Fruit fly (Drosophila melanogaster) whole organism, embryonic: ENCODE measurements around the gene CG10710.
A peak's percentile ranks its signal among the peaks of the same experiment; 100 is the strongest.

Experiments
- Abd-B ChIP-seq: fragments of 200-800 bp; sonication (Bioruptor generic); optimal IDR thresholded peaks from 2 replicates; lab custom pipeline; 2018; ENCODE audit warnings: missing biosample characterization, mild to moderate bottlenecking, missing genetic modification characterization, moderate library complexity
- Atf6 ChIP-seq: fragments of 200-800 bp; sonication (Bioruptor generic); IDR thresholded peaks from 2 replicates; pipeline ENCODE4 v1.3.6; 2022; ENCODE audit warnings: missing biosample characterization, missing genetic modification characterization
- B-H1 ChIP-seq: fragments of 200-800 bp; sonication (Bioruptor generic); IDR thresholded peaks from 3 replicates; pipeline ENCODE4 v1.3.6; 2022; ENCODE audit warnings: missing biosample characterization, missing genetic modification characterization
- CG10565 ChIP-seq: fragments of 200-800 bp; sonication (Bioruptor generic); optimal IDR thresholded peaks from 3 replicates; lab custom pipeline; 2016; ENCODE audit warnings: missing biosample characterization, mild to moderate bottlenecking, missing genetic modification characterization
- CG14441 ChIP-seq: fragments of 200-800 bp; sonication (Bioruptor generic); IDR thresholded peaks from 2 replicates; pipeline ENCODE4 v1.3.6; 2022; ENCODE audit warnings: missing biosample characterization, missing genetic modification characterization
- CG14965 ChIP-seq: fragments of 200-800 bp; sonication (Bioruptor generic); optimal IDR thresholded peaks from 2 replicates; lab custom pipeline; 2016; ENCODE audit warnings: missing biosample characterization, missing genetic modification characterization, borderline replicate concordance
- CG15073 ChIP-seq: fragments of 200-800 bp; sonication (Bioruptor generic); optimal IDR thresholded peaks from 2 replicates; lab custom pipeline; 2016; ENCODE audit warnings: missing biosample characterization, missing genetic modification characterization
- CG15514 ChIP-seq: fragments of 200-800 bp; sonication (Bioruptor generic); optimal IDR thresholded peaks from 3 replicates; lab custom pipeline; 2017; ENCODE audit warnings: missing biosample characterization, missing genetic modification characterization, mild to moderate bottlenecking, moderate library complexity, missing genetic modification reagents
- CG17829 ChIP-seq: fragments of 200-800 bp; optimal IDR thresholded peaks from 2 replicates; lab custom pipeline; 2019; ENCODE audit warnings: missing biosample characterization, mild to moderate bottlenecking, missing genetic modification characterization, moderate library complexity
- CG18262 ChIP-seq: fragments of 200-800 bp; optimal IDR thresholded peaks from 3 replicates; lab custom pipeline; 2019; ENCODE audit warnings: missing biosample characterization, mild to moderate bottlenecking, missing genetic modification characterization, moderate library complexity
- CG18476 ChIP-seq: fragments of 200-800 bp; sonication (Bioruptor generic); optimal IDR thresholded peaks from 2 replicates; lab custom pipeline; 2016; ENCODE audit warnings: missing biosample characterization, mild to moderate bottlenecking, missing genetic modification characterization
- CG2678 ChIP-seq: fragments of 200-800 bp; sonication (Bioruptor generic); optimal IDR thresholded peaks from 3 replicates; lab custom pipeline; 2019; ENCODE audit warnings: missing biosample characterization, mild to moderate bottlenecking, missing genetic modification characterization, moderate library complexity
- CG33213 ChIP-seq: fragments of 200-800 bp; sonication (Bioruptor generic); optimal IDR thresholded peaks from 3 replicates; lab custom pipeline; 2016; ENCODE audit warnings: missing biosample characterization, missing genetic modification characterization
- CG3726 ChIP-seq: fragments of 200-800 bp; sonication (Bioruptor generic); IDR thresholded peaks from 3 replicates; pipeline ENCODE4, ENCODE4 v1.3.6; 2022; ENCODE audit warnings: missing biosample characterization, missing genetic modification characterization
- CG4617 ChIP-seq: fragments of 200-800 bp; sonication (Bioruptor generic); optimal IDR thresholded peaks from 3 replicates; lab custom pipeline; 2016; ENCODE audit warnings: missing biosample characterization, missing genetic modification characterization, borderline replicate concordance
- CG7556 ChIP-seq: fragments of 200-800 bp; sonication (Bioruptor generic); optimal IDR thresholded peaks from 2 replicates; lab custom pipeline; 2017; ENCODE audit warnings: missing biosample characterization, mild to moderate bottlenecking, missing genetic modification characterization
- CG7786 ChIP-seq: fragments of 200-800 bp; sonication (Bioruptor generic); optimal IDR thresholded peaks from 2 replicates; lab custom pipeline; 2016; ENCODE audit warnings: missing biosample characterization, missing genetic modification characterization
- CG8388 ChIP-seq: fragments of 200-800 bp; sonication (Bioruptor generic); optimal IDR thresholded peaks from 2 replicates; lab custom pipeline; 2019; ENCODE audit warnings: missing biosample characterization, mild to moderate bottlenecking, missing genetic modification characterization, moderate library complexity
- Camta ChIP-seq: fragments of 200-800 bp; sonication (Bioruptor generic); optimal IDR thresholded peaks from 2 replicates; lab custom pipeline; 2016; ENCODE audit warnings: missing biosample characterization, missing genetic modification characterization
- D ChIP-seq, 2 experiments: fragments of 200-800 bp in 1 of 2; fragments of >200 bp in 1 of 2; sonication (Bioruptor generic) in 1 of 2; optimal IDR thresholded peaks; 2 replicates in 1 of 2; 3 replicates in 1 of 2; lab custom pipeline; 2017; ENCODE audit warnings: mild to moderate bottlenecking in 1 of 2, missing biosample characterization in 1 of 2, missing genetic modification characterization in 1 of 2, missing genetic modification reagents in 1 of 2
- Dbx ChIP-seq: fragments of 200-800 bp; sonication (Bioruptor generic); IDR thresholded peaks from 3 replicates; pipeline ENCODE4 v1.3.6; 2022; ENCODE audit warnings: missing biosample characterization, missing genetic modification characterization
- Deaf1 ChIP-seq: fragments of 200-800 bp; optimal IDR thresholded peaks from 3 replicates; lab custom pipeline; 2019; ENCODE audit warnings: missing biosample characterization, mild to moderate bottlenecking, missing genetic modification characterization, moderate library complexity
- Dp ChIP-seq: fragments of 200-800 bp; sonication (Bioruptor generic); optimal IDR thresholded peaks from 2 replicates; lab custom pipeline; 2018; ENCODE audit warnings: missing biosample characterization, mild to moderate bottlenecking, missing genetic modification characterization, moderate library complexity
- HLH4C ChIP-seq: fragments of 200-800 bp; sonication (Bioruptor generic); IDR thresholded peaks from 3 replicates; pipeline ENCODE4 v1.3.6; 2022; ENCODE audit warnings: missing biosample characterization, missing genetic modification characterization; ENCODE audit not compliant: partially characterized antibody
- Opbp ChIP-seq: fragments of 200-800 bp; sonication (Bioruptor generic); IDR thresholded peaks from 3 replicates; pipeline ENCODE4 v1.3.6; 2022; ENCODE audit warnings: missing biosample characterization, missing genetic modification characterization; ENCODE audit not compliant: partially characterized antibody
- PHDP ChIP-seq: fragments of 200-800 bp; sonication (Bioruptor generic); optimal IDR thresholded peaks from 3 replicates; lab custom pipeline; 2018; ENCODE audit warnings: missing biosample characterization, mild to moderate bottlenecking, missing genetic modification characterization, moderate library complexity
- Pdp1 ChIP-seq, 2 experiments: fragments of 200-800 bp; sonication (Bioruptor generic); optimal IDR thresholded peaks; 3 replicates each; lab custom pipeline; 2016; ENCODE audit warnings: missing biosample characterization in 2 of 2, missing genetic modification characterization in 2 of 2, mild to moderate bottlenecking in 1 of 2, moderate library complexity in 1 of 2
- az2 ChIP-seq: fragments of 200-800 bp; sonication (Bioruptor generic); optimal IDR thresholded peaks from 3 replicates; lab custom pipeline; 2016; ENCODE audit warnings: missing biosample characterization, missing genetic modification characterization
- bab2 ChIP-seq: fragments of 200-800 bp; sonication (Bioruptor generic); optimal IDR thresholded peaks from 2 replicates; lab custom pipeline; 2016; ENCODE audit warnings: missing biosample characterization, missing genetic modification characterization
- br ChIP-seq: fragments of >200 bp; optimal IDR thresholded peaks from 2 replicates; lab custom pipeline; 2017
- btn ChIP-seq: fragments of 200-800 bp; sonication (Bioruptor generic); optimal IDR thresholded peaks from 2 replicates; lab custom pipeline; 2016; ENCODE audit warnings: missing biosample characterization, missing genetic modification characterization
- gfzf ChIP-seq: fragments of 200-800 bp; sonication (Bioruptor generic); optimal IDR thresholded peaks from 2 replicates; lab custom pipeline; 2016; ENCODE audit warnings: missing biosample characterization, mild to moderate bottlenecking, missing genetic modification characterization, moderate library complexity
- gsb-n ChIP-seq: fragments of 200-800 bp; sonication (Bioruptor generic); optimal IDR thresholded peaks from 3 replicates; lab custom pipeline; 2018; ENCODE audit warnings: missing biosample characterization, mild to moderate bottlenecking, missing genetic modification characterization
- ham ChIP-seq: fragments of 200-800 bp; sonication (Bioruptor generic); IDR thresholded peaks from 2 replicates; pipeline ENCODE4 v1.3.6; 2022; ENCODE audit warnings: missing biosample characterization, missing genetic modification characterization
- jumu ChIP-seq: fragments of 200-800 bp; sonication (Bioruptor generic); optimal IDR thresholded peaks from 3 replicates; lab custom pipeline; 2016; ENCODE audit warnings: missing biosample characterization, missing genetic modification characterization
- kay ChIP-seq: fragments of 200-800 bp; sonication (Bioruptor generic); optimal IDR thresholded peaks from 2 replicates; lab custom pipeline; 2016; ENCODE audit warnings: missing biosample characterization, missing genetic modification characterization
- kni ChIP-seq: fragments of 200-800 bp; sonication (Bioruptor generic); optimal IDR thresholded peaks from 3 replicates; lab custom pipeline; 2017; ENCODE audit warnings: mild to moderate bottlenecking, missing biosample characterization, missing genetic modification reagents, missing genetic modification characterization
- lov ChIP-seq, 2 experiments: fragments of 200-800 bp in 1 of 2; fragments of >200 bp in 1 of 2; sonication (Bioruptor generic) in 1 of 2; IDR thresholded peaks in 1 of 2; optimal IDR thresholded peaks in 1 of 2; 2 replicates in 1 of 2; 3 replicates in 1 of 2; pipeline versions ENCODE4 v1.3.6 to Lab custom; 2017 to 2022; ENCODE audit warnings: missing biosample characterization in 1 of 2, missing genetic modification characterization in 1 of 2
- mld ChIP-seq: fragments of 200-800 bp; sonication (Bioruptor generic); IDR thresholded peaks from 3 replicates; pipeline ENCODE4 v1.3.6; 2022; ENCODE audit warnings: missing biosample characterization, missing genetic modification characterization; ENCODE audit not compliant: partially characterized antibody
- prd ChIP-seq, 3 experiments: fragments of >200 bp in 2 of 3; fragments of 200-800 bp in 1 of 3; sonication (Bioruptor generic) in 1 of 3; optimal IDR thresholded peaks in 2 of 3; IDR thresholded peaks in 1 of 3; 2 replicates in 2 of 3; 3 replicates in 1 of 3; pipeline versions ENCODE4 v1.3.6 to Lab custom; 2017 to 2022; ENCODE audit warnings: missing biosample characterization in 1 of 3, missing genetic modification characterization in 1 of 3
- sisA ChIP-seq: fragments of 200-800 bp; sonication (Bioruptor generic); IDR thresholded peaks from 2 replicates; pipeline ENCODE4 v1.3.6; 2022; ENCODE audit warnings: missing biosample characterization, missing genetic modification characterization
- slbo ChIP-seq: fragments of 200-800 bp; sonication (Bioruptor generic); IDR thresholded peaks from 2 replicates; pipeline ENCODE4 v1.3.6; 2022; ENCODE audit warnings: missing biosample characterization, missing genetic modification characterization
- slou ChIP-seq: fragments of 200-800 bp; sonication (Bioruptor generic); optimal IDR thresholded peaks from 3 replicates; lab custom pipeline; 2016; ENCODE audit warnings: missing biosample characterization, missing genetic modification characterization
- sna ChIP-seq: fragments of 200-800 bp; sonication (Bioruptor generic); IDR thresholded peaks from 2 replicates; pipeline ENCODE4 v1.3.6; 2022; ENCODE audit warnings: missing biosample characterization, missing genetic modification characterization; ENCODE audit not compliant: partially characterized antibody
- toy ChIP-seq: fragments of 200-800 bp; sonication (Bioruptor generic); IDR thresholded peaks from 2 replicates; pipeline ENCODE4 v1.3.6; 2022; ENCODE audit warnings: missing biosample characterization, missing genetic modification characterization
- zen2 ChIP-seq: fragments of 200-800 bp; sonication (Bioruptor generic); IDR thresholded peaks from 3 replicates; pipeline ENCODE4 v1.3.6; 2022; ENCODE audit warnings: missing biosample characterization, missing genetic modification characterization; ENCODE audit not compliant: partially characterized antibody

Gene CG10710

DNA sequence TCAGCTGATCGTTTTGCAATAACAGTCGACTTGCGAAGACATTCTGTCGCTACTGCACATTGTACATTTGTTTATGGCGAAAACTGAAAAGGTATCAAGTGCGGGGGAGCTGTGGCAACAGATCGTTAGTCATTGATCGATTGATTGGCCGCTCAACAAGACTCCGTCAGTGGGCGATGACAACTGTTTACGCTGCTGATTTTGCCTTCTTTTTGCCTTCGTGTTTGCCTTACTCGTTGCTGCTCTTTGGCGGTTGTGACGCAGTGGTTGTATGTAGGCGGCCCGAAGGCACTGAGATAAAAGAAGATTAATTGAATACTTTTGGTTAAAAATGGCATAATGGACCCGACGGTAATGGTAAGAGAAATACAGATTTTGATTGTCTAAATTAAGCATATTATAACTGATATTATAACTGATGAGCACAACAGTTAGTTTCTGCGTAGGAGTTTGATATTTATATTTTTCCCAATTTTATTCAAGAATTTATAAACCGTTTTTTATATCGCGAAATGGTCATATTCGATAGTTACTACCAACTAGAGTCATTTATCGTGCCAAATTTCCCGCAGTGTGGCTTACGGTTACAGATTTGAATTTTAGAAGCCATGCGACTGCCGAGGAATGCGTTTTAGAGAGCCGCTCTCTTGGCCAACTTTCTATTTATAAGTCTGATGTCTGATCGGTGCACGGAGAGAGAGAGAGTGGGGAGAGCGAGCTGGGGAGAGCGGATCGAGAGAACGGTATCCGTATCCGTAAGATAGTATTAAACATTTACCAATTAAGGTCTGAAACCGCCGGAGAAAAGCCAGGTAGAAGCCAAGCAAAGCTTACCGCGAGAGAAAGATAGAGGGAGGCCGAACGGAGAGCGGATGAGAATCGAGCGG, 42.6 kb downstream of the CG10710 start (continued):
- TF ChIP-seq slbo, result peak; percentile 88
- TF ChIP-seq CG15514 (GFP tag; lab: Kevin White, UChicago), result peak; percentile 56
- peak; percentile 2 for TF ChIP-seq Dp (GFP tag; lab: Kevin White, UChicago)
- TF ChIP-seq CG18476 (GFP tag; lab: Kevin White, UChicago), result peak; percentile 80
- TF ChIP-seq CG10565 (GFP tag; lab: Kevin White, UChicago), result peak; percentile 37
- peak; percentile 60; the same call in 2 of the 3 replicates for TF ChIP-seq CG3726 (GFP tag; lab: Robert Waterston, UW)
- TF ChIP-seq jumu, result peak; percentile 57
- peak; percentile 79 for TF ChIP-seq Atf6
- TF ChIP-seq CG14441 (GFP tag; lab: Robert Waterston, UW), result peak; percentile 84
- TF ChIP-seq PHDP (tag; lab: Kevin White, UChicago), result peak; percentile 93
- peak; percentile 74 for TF ChIP-seq Deaf1 (tag; lab: Kevin White, UChicago)
- no peak for TF ChIP-seq Opbp (GFP tag; lab: Robert Waterston, UW)
- peak; percentile 83 for TF ChIP-seq sisA (GFP tag; lab: Robert Waterston, UW)
- TF ChIP-seq br (lab: Kevin White, UChicago), result no peak
- TF ChIP-seq B-H1 (GFP tag; lab: Robert Waterston, UW), result peak; percentile 78
- TF ChIP-seq CG2678 (tag; lab: Kevin White, UChicago), result peak; percentile 96
- no peak for TF ChIP-seq CG14965 (GFP tag; lab: Kevin White, UChicago)
- peak; percentile 90 for TF ChIP-seq CG8388 (GFP tag; lab: Kevin White, UChicago)
- peak; percentile 65 for TF ChIP-seq CG33213 (GFP tag; lab: Kevin White, UChicago)
- TF ChIP-seq CG18262, result peak; percentile 94
- peak; percentile 94 for TF ChIP-seq CG7556
- no peak for TF ChIP-seq HLH4C (GFP tag; lab: Robert Waterston, UW)
- peak; percentile 84 for TF ChIP-seq Abd-B (GFP tag; lab: Kevin White, UChicago)
- no peak for TF ChIP-seq D (optimal IDR thresholded peaks at IDR 0.05; lab: Kevin White, UChicago)
- TF ChIP-seq D (GFP tag; optimal IDR thresholded peaks at IDR 0.05; lab: Kevin White, UChicago), result peak; percentile 92
- peak; percentile 92 for TF ChIP-seq CG17829 (tag; lab: Kevin White, UChicago)
- peak; percentile 81 for TF ChIP-seq kay
- no peak for TF ChIP-seq lov (optimal IDR thresholded peaks at IDR 0.05; lab: Kevin White, UChicago)
- TF ChIP-seq lov (GFP tag; IDR thresholded peaks at IDR 0.05; lab: Robert Waterston, UW), result peak; percentile 39; the same call in 1 of the 3 replicates
- TF ChIP-seq toy (GFP tag; lab: Robert Waterston, UW), result peak; percentile 57; the same call in 1 of the 2 replicates
- no peak for TF ChIP-seq btn (GFP tag; lab: Kevin White, UChicago)
- TF ChIP-seq sna (GFP tag; lab: Robert Waterston, UW), result peak; percentile 79
- peak; percentile 72; the same call in 2 of the 3 replicates for TF ChIP-seq Dbx (GFP tag; lab: Robert Waterston, UW)
- peak; percentile 68 to 73 for TF ChIP-seq Pdp1 (GFP tag; optimal IDR thresholded peaks at IDR 0.05; lab: Kevin White, UChicago)
- peak; percentile 82 for TF ChIP-seq gsb-n
- TF ChIP-seq az2 (GFP tag; lab: Kevin White, UChicago), result peak; percentile 90
- TF ChIP-seq prd (optimal IDR thresholded peaks at IDR 0.05; lab: Kevin White, UChicago), result no peak
- peak; percentile 86 for TF ChIP-seq prd (GFP tag; IDR thresholded peaks at IDR 0.05; lab: Robert Waterston, UW)
- peak; percentile 85 for TF ChIP-seq zen2 (GFP tag; lab: Robert Waterston, UW)
- TF ChIP-seq CG4617 (GFP tag; lab: Kevin White, UChicago), result peak; percentile 60
- no peak for TF ChIP-seq gfzf
- TF ChIP-seq ham, result 0 out of 2 replicates have a peak, but pooled peaks have one; percentile 6
- peak; percentile 67 for TF ChIP-seq bab2 (GFP tag; lab: Kevin White, UChicago)
- TF ChIP-seq CG15073, result peak; percentile 44
- peak; percentile 60 for TF ChIP-seq Camta (GFP tag; lab: Kevin White, UChicago)
- TF ChIP-seq slou (GFP tag; lab: Kevin White, UChicago), result peak; percentile 67
- TF ChIP-seq CG7786, result peak; percentile 52
- TF ChIP-seq kni (GFP tag; lab: Kevin White, UChicago), result peak; percentile 82
- TF ChIP-seq mld, result no peak
